Fruit fly (Drosophila melanogaster): ENCODE results near the gene CG32085.
A peak's percentile ranks its signal among the peaks of the same experiment; 100 is the strongest.

The CG32085 gene

DNA sequence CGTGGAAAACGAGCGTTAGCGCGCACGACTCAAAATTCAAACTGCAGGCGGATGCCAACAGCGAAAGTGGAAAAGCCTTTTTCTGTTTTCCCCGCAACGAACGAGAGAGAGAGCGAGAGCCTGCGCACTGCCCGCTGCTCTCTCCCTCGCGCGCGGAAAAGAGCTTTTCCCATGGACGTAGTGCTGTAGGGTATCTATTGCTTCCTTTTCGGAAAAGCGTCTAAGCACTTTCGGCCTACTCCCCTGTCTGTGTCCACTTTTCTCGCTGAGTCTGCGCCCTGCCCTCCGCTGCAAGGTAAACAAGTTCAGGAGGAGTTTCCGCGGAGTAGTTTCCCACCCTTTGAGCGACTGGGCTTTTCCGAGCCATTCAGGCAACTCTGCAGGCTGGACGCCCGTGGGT lies at the start of gene CG32085:
Gene CG32085 (minus strand): TSS at position 47 of the 400 bp plus-strand sequence.
- no peak for TF ChIP-seq CG12299 (tag; optimal IDR thresholded peaks at IDR 0.05)
- TF ChIP-seq CG9817 (tag; optimal IDR thresholded peaks at IDR 0.05), result peak; percentile 32
- TF ChIP-seq CG11398 (GFP tag; optimal IDR thresholded peaks at IDR 0.05), result peak; percentile 4
- no peak for TF ChIP-seq Dip2 (GFP tag; IDR thresholded peaks at IDR 0.05)
- peak; percentile 84 for TF ChIP-seq NFAT (GFP tag; IDR thresholded peaks at IDR 0.05)
- no peak for TF ChIP-seq CG33213 (GFP tag; optimal IDR thresholded peaks at IDR 0.05)
- TF ChIP-seq Hand (GFP tag; optimal IDR thresholded peaks at IDR 0.05), result peak; percentile 62
- peak; percentile 61 for TF ChIP-seq CG8944 (GFP tag; optimal IDR thresholded peaks at IDR 0.05)
- TF ChIP-seq caup (GFP tag; optimal IDR thresholded peaks at IDR 0.05; ENCODE audit: severe bottlenecking), result peak; percentile 71
- TF ChIP-seq so (GFP tag; IDR thresholded peaks at IDR 0.05), result no peak
- peak; percentile 14; the same call in 1 of the 2 replicates for TF ChIP-seq Scr (GFP tag; IDR thresholded peaks at IDR 0.05; ENCODE audit: partially characterized antibody)
- no peak for TF ChIP-seq CG12744 (GFP tag; optimal IDR thresholded peaks at IDR 0.05)
- TF ChIP-seq knrl (GFP tag; IDR thresholded peaks at IDR 0.05; ENCODE audit: partially characterized antibody), result no peak
- peak; percentile 23 for TF ChIP-seq org-1 (GFP tag; optimal IDR thresholded peaks at IDR 0.05)
- no peak for TF ChIP-seq jigr1 (GFP tag; IDR thresholded peaks at IDR 0.05)
- TF ChIP-seq lab (GFP tag; optimal IDR thresholded peaks at IDR 0.05), result peak; percentile 90
- TF ChIP-seq B-H2 (GFP tag; optimal IDR thresholded peaks at IDR 0.05), result peak; percentile 48
- TF ChIP-seq Ets65A (GFP tag), result peak; percentile 92
- TF ChIP-seq bbx (GFP tag; IDR thresholded peaks at IDR 0.05; ENCODE audit: partially characterized antibody), result no peak
- no peak for TF ChIP-seq h (optimal IDR thresholded peaks at IDR 0.05)
- no peak for TF ChIP-seq CG15073 (GFP tag; optimal IDR thresholded peaks at IDR 0.05)
- peak; percentile 77 for TF ChIP-seq CG11247 (GFP tag; IDR thresholded peaks at IDR 0.05)
- TF ChIP-seq HLH54F (GFP tag; optimal IDR thresholded peaks at IDR 0.05), result peak; percentile 54
- TF ChIP-seq CG13424 (tag; optimal IDR thresholded peaks at IDR 0.05), result peak; percentile 48
- peak; percentile 61 for TF ChIP-seq Xbp1 (GFP tag; optimal IDR thresholded peaks at IDR 0.05)
- TF ChIP-seq CG4730 (GFP tag; IDR thresholded peaks at IDR 0.05), result peak; percentile 54; the same call in 1 of the 2 replicates
- TF ChIP-seq CG31388 (GFP tag; optimal IDR thresholded peaks at IDR 0.05), result no peak
- no peak for TF ChIP-seq CG10267 (tag; optimal IDR thresholded peaks at IDR 0.05)
- TF ChIP-seq Rx (GFP tag; IDR thresholded peaks at IDR 0.05), result peak; percentile 53
- peak; percentile 61; the same call in 1 of the 2 replicates for TF ChIP-seq chm (GFP tag; IDR thresholded peaks at IDR 0.05)
- TF ChIP-seq pfk (GFP tag; optimal IDR thresholded peaks at IDR 0.05), result no peak
- no peak for TF ChIP-seq CG3407 (GFP tag; optimal IDR thresholded peaks at IDR 0.05)
- no peak for TF ChIP-seq CG4360 (GFP tag; IDR thresholded peaks at IDR 0.05)
- peak; percentile 26 for TF ChIP-seq ATbp (GFP tag; optimal IDR thresholded peaks at IDR 0.05)
- peak; percentile 38 for TF ChIP-seq gem (tag; optimal IDR thresholded peaks at IDR 0.05)
- peak in 1 of 2 experiments; percentile 17 for TF ChIP-seq chif (GFP tag; optimal IDR thresholded peaks at IDR 0.05)
- peak; percentile 56 for TF ChIP-seq CG3847 (GFP tag; IDR thresholded peaks at IDR 0.05)
- TF ChIP-seq da (GFP tag; optimal IDR thresholded peaks at IDR 0.05), result no peak
- TF ChIP-seq Hey (tag; optimal IDR thresholded peaks at IDR 0.05), result peak; percentile 40
- TF ChIP-seq disco-r (GFP tag; optimal IDR thresholded peaks at IDR 0.05), result no peak
- TF ChIP-seq Ssrp (tag; optimal IDR thresholded peaks at IDR 0.05), result no peak
- no peak for TF ChIP-seq CG30431 (GFP tag; optimal IDR thresholded peaks at IDR 0.05)
- peak; percentile 70 for TF ChIP-seq CG14014 (GFP tag; IDR thresholded peaks at IDR 0.05)
- TF ChIP-seq CG1792 (GFP tag; optimal IDR thresholded peaks at IDR 0.05), result peak; percentile 59
- 0 out of 2 replicates have a peak, but pooled peaks have one; percentile 30 for TF ChIP-seq ara (GFP tag; IDR thresholded peaks at IDR 0.05)
- TF ChIP-seq kah (GFP tag; optimal IDR thresholded peaks at IDR 0.05), result no peak
- TF ChIP-seq Asciz (GFP tag; optimal IDR thresholded peaks at IDR 0.05), result no peak
- no peak for TF ChIP-seq wor (GFP tag; IDR thresholded peaks at IDR 0.05)
- peak; percentile 89 for TF ChIP-seq CG2120 (GFP tag; optimal IDR thresholded peaks at IDR 0.05)
- peak; percentile 42 for TF ChIP-seq CG34376 (GFP tag; optimal IDR thresholded peaks at IDR 0.05)
- TF ChIP-seq CG17361 (GFP tag; IDR thresholded peaks at IDR 0.05), result 0 out of 3 replicates have a peak, but pooled peaks have one; percentile 27
- no peak for TF ChIP-seq ham (GFP tag; IDR thresholded peaks at IDR 0.05)

Data from whole organism, embryonic.